Worm (Caenorhabditis elegans): ENCODE results near the gene F54D5.24.

DNA sequence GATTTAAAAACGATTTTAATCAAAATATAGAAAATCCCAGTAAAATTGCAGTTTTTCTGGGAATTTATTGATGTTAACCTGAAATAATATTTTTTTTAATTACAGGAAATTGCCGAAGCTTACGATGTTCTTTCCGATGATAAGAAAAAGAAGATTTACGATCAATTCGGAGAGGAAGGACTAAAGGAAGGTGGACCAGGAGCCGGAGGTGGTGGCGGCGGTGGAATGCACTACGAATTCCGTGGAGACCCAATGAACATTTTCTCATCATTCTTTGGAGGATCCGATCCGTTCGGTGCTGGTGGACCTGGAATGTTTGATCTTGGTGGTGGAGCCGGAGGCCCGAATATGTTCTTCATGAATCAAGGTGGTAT is 9.8 kb upstream of the F54D5.24 start:
- TF ChIP-seq ref-1 (GFP tag; conservative IDR thresholded peaks at IDR 0.05) (no peak), flt-1 (GFP tag; IDR thresholded peaks at IDR 0.05) (no peak), ztf-23 (GFP tag; IDR thresholded peaks at IDR 0.05) (no peak), klf-2 (GFP tag; conservative IDR thresholded peaks at IDR 0.05) (no peak), cog-1 (tag; optimal IDR thresholded peaks at IDR 0.05) (no peak), tab-1 (GFP tag; IDR thresholded peaks at IDR 0.05) (no peak)

Data from whole organism, midembryonic.